Worm (Caenorhabditis elegans) whole organism, mixed stage, embryonic: ENCODE results near the gene fbxb-20.

Experiments
- drap-1 ChIP-seq: fragments of 200-800 bp; sonication (Bioruptor generic); optimal IDR thresholded peaks from 3 replicates; lab custom pipeline; 2018; ENCODE audit warnings: mild to moderate bottlenecking, missing genetic modification characterization, missing compliant biosample characterization
- sptf-1 ChIP-seq: sonication (generic microtip); optimal IDR thresholded peaks from 2 replicates; lab custom pipeline; 2017; ENCODE audit warnings: mild to moderate bottlenecking, missing genetic modification characterization, moderate library complexity, missing compliant biosample characterization

- TF ChIP-seq sptf-1 (tag; lab: Kevin White, UChicago) = no peak
- no peak for TF ChIP-seq drap-1 (GFP tag; lab: Kevin White, UChicago)
These were observed 3.0 kb upstream of the fbxb-20 start, which contains the start of gene fbxb-15 for ce11 chrII:1653397-1653796.
